Worm (Caenorhabditis elegans) whole organism, L3 larva: Measurements from ENCODE around the gene F17E9.2.

ENCODE experiments used
- R02D3.7 ChIP-seq: fragments of 150-350 bp; optimal IDR thresholded peaks from 2 replicates; lab custom pipeline; 2014; ENCODE audit warnings: missing biosample characterization, missing genetic modification characterization
- ZK546.5 ChIP-seq: sonication (generic microtip); optimal IDR thresholded peaks from 2 replicates; lab custom pipeline; 2017; ENCODE audit warnings: missing biosample characterization, missing genetic modification characterization
- aly-2 ChIP-seq: fragments of 150-350 bp; optimal IDR thresholded peaks from 2 replicates; lab custom pipeline; 2014; ENCODE audit warnings: missing biosample characterization, missing genetic modification characterization
- ama-1 ChIP-seq: fragments of 150-350 bp; optimal IDR thresholded peaks from 2 replicates; lab custom pipeline; 2018
- ceh-16 ChIP-seq: sonication (generic microtip); optimal IDR thresholded peaks from 2 replicates; lab custom pipeline; 2017; ENCODE audit warnings: missing biosample characterization, missing genetic modification characterization
- ceh-82 ChIP-seq: fragments of 150-350 bp; optimal IDR thresholded peaks from 2 replicates; lab custom pipeline; 2014; ENCODE audit warnings: missing biosample characterization, missing genetic modification characterization
- ceh-9 ChIP-seq: sonication (generic microtip); optimal IDR thresholded peaks from 2 replicates; lab custom pipeline; 2018; ENCODE audit warnings: missing biosample characterization, missing genetic modification characterization
- egl-27 ChIP-seq: sonication (generic microtip); optimal IDR thresholded peaks from 4 replicates; lab custom pipeline; 2017; ENCODE audit warnings: missing biosample characterization, missing genetic modification reagents, missing genetic modification characterization
- egl-5 ChIP-seq: fragments of 150-350 bp; optimal IDR thresholded peaks from 2 replicates; lab custom pipeline; 2017; ENCODE audit warnings: missing biosample characterization, missing genetic modification reagents, missing genetic modification characterization, inconsistent platforms
- elt-2 ChIP-seq: sonication (generic microtip); optimal IDR thresholded peaks from 2 replicates; lab custom pipeline; 2016; ENCODE audit warnings: missing genetic modification reagents, mild to moderate bottlenecking, missing genetic modification characterization, missing compliant biosample characterization
- elt-3 ChIP-seq, 3 experiments: fragments of 150-350 bp in 1 of 3; sonication (generic microtip) in 2 of 3; optimal IDR thresholded peaks; 2 replicates in 2 of 3; 4 replicates in 1 of 3; lab custom pipeline; 2014 to 2017; ENCODE audit warnings: missing biosample characterization in 3 of 3, missing genetic modification characterization in 3 of 3
- fkh-10 ChIP-seq: sonication (generic microtip); optimal IDR thresholded peaks from 2 replicates; lab custom pipeline; 2017; ENCODE audit warnings: missing biosample characterization, missing genetic modification reagents, missing genetic modification characterization
- fkh-2 ChIP-seq: fragments of 150-350 bp; optimal IDR thresholded peaks from 2 replicates; lab custom pipeline; 2014; ENCODE audit warnings: missing biosample characterization, missing genetic modification reagents, missing genetic modification characterization
- fos-1 ChIP-seq: fragments of 150-350 bp; optimal IDR thresholded peaks from 2 replicates; lab custom pipeline; 2014; ENCODE audit warnings: missing biosample characterization, missing genetic modification characterization
- hmg-11 ChIP-seq: sonication (generic microtip); optimal IDR thresholded peaks from 2 replicates; lab custom pipeline; 2016; ENCODE audit warnings: missing genetic modification characterization, missing compliant biosample characterization
- jun-1 ChIP-seq: fragments of 150-350 bp; optimal IDR thresholded peaks from 2 replicates; lab custom pipeline; 2014; ENCODE audit warnings: missing biosample characterization, missing genetic modification reagents, missing genetic modification characterization
- lin-15B ChIP-seq: fragments of 150-350 bp; optimal IDR thresholded peaks from 2 replicates; lab custom pipeline; 2014; ENCODE audit warnings: missing biosample characterization, missing genetic modification characterization
- lin-39 ChIP-seq: fragments of 150-350 bp; optimal IDR thresholded peaks from 2 replicates; lab custom pipeline; 2018; ENCODE audit warnings: missing biosample characterization, missing genetic modification reagents, missing genetic modification characterization
- mdl-1 ChIP-seq: fragments of 150-350 bp; optimal IDR thresholded peaks from 2 replicates; lab custom pipeline; 2014; ENCODE audit warnings: missing biosample characterization, missing genetic modification characterization
- mml-1 ChIP-seq: fragments of 150-350 bp; sonication (generic microtip); optimal IDR thresholded peaks from 3 replicates; lab custom pipeline; 2014; ENCODE audit warnings: missing biosample characterization, missing genetic modification characterization
- nhr-11 ChIP-seq: fragments of 150-350 bp; optimal IDR thresholded peaks from 2 replicates; lab custom pipeline; 2014; ENCODE audit warnings: missing biosample characterization, missing genetic modification characterization
- nhr-237 ChIP-seq: fragments of 150-350 bp; optimal IDR thresholded peaks from 2 replicates; lab custom pipeline; 2014; ENCODE audit warnings: missing biosample characterization, missing genetic modification characterization
- nhr-25 ChIP-seq: sonication (generic microtip); optimal IDR thresholded peaks from 2 replicates; lab custom pipeline; 2017; ENCODE audit warnings: missing biosample characterization, missing genetic modification characterization
- nhr-28 ChIP-seq: fragments of 150-350 bp; optimal IDR thresholded peaks from 2 replicates; lab custom pipeline; 2014; ENCODE audit warnings: missing biosample characterization, missing genetic modification characterization
- nhr-43 ChIP-seq: sonication (generic microtip); optimal IDR thresholded peaks from 2 replicates; lab custom pipeline; 2016; ENCODE audit warnings: mild to moderate bottlenecking, missing genetic modification characterization, missing compliant biosample characterization; ENCODE audit not compliant: poor library complexity, severe bottlenecking
- nhr-67 ChIP-seq: fragments of 150-350 bp; optimal IDR thresholded peaks from 2 replicates; lab custom pipeline; 2014; ENCODE audit warnings: missing biosample characterization, missing genetic modification characterization
- nhr-76 ChIP-seq: fragments of 150-350 bp; sonication (generic microtip); optimal IDR thresholded peaks from 5 replicates; lab custom pipeline; 2014; ENCODE audit warnings: missing biosample characterization, missing genetic modification characterization
- nhr-77 ChIP-seq: fragments of 150-350 bp; optimal IDR thresholded peaks from 2 replicates; lab custom pipeline; 2014; ENCODE audit warnings: missing biosample characterization, missing genetic modification characterization
- pha-4 ChIP-seq: fragments of 150-350 bp; optimal IDR thresholded peaks from 2 replicates; lab custom pipeline; 2014; ENCODE audit warnings: missing biosample characterization, missing genetic modification reagents, missing genetic modification characterization
- pqm-1 ChIP-seq: fragments of 150-350 bp; optimal IDR thresholded peaks from 2 replicates; lab custom pipeline; 2017; ENCODE audit warnings: missing biosample characterization, missing genetic modification characterization, inconsistent platforms
- sea-2 ChIP-seq: fragments of 150-350 bp; sonication (generic microtip); optimal IDR thresholded peaks from 4 replicates; lab custom pipeline; 2014; ENCODE audit warnings: missing biosample characterization, missing genetic modification reagents, missing genetic modification characterization
- skn-1 ChIP-seq: fragments of 150-350 bp; optimal IDR thresholded peaks from 2 replicates; lab custom pipeline; 2014; ENCODE audit warnings: missing biosample characterization, missing genetic modification characterization
- unc-62 ChIP-seq: fragments of 150-350 bp; sonication (generic microtip); optimal IDR thresholded peaks from 4 replicates; lab custom pipeline; 2014; ENCODE audit warnings: missing biosample characterization, missing genetic modification reagents, missing genetic modification characterization
- zag-1 ChIP-seq: fragments of 150-350 bp; optimal IDR thresholded peaks from 2 replicates; lab custom pipeline; 2014; ENCODE audit warnings: missing biosample characterization, missing genetic modification characterization
- ztf-11 ChIP-seq: fragments of 150-350 bp; optimal IDR thresholded peaks from 2 replicates; lab custom pipeline; 2014; ENCODE audit warnings: missing biosample characterization, missing genetic modification characterization
- ztf-4 ChIP-seq: fragments of 150-350 bp; optimal IDR thresholded peaks from 2 replicates; lab custom pipeline; 2014; ENCODE audit warnings: missing biosample characterization, missing genetic modification characterization

F17E9.2 gene

DNA sequence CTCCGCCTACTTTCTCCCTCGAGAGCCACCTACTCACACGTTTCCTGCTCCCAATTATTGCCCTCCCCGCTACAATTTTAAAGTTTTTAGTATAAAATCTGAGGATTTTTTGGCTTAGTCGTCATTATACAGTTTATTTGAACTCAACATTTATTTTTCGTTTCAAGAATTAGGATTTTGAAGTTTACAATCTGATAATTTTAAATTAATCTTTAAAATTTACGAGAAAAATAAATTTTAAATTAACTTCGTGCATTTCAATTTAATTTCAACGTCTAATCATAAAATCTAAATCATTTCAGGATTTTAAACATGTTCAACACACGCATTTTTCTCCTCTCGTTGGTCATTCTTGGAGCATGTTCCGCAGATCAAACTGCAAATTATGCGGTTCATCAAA is 26.8 kb upstream of the F17E9.2 start, which contains the start of gene F35H10.2:
Gene F35H10.2 (plus strand): TSS at position 301 of the 400 bp plus-strand sequence.
- TF ChIP-seq ztf-4 = no peak
- TF ChIP-seq pha-4 = no peak
- TF ChIP-seq nhr-11 (tag; lab: Kevin White, UChicago) = no peak
- no peak for TF ChIP-seq ceh-82
- no peak for TF ChIP-seq nhr-77 (tag; lab: Kevin White, UChicago)
- TF ChIP-seq elt-3 (tag; optimal IDR thresholded peaks at IDR 0.05; lab: Kevin White, UChicago) = no peak
- TF ChIP-seq fos-1 (tag; lab: Kevin White, UChicago) = no peak
- no peak for TF ChIP-seq fkh-2 (tag; lab: Kevin White, UChicago)
- no peak for TF ChIP-seq ztf-11 (tag; lab: Kevin White, UChicago)
- TF ChIP-seq ceh-16 (tag; lab: Kevin White, UChicago) = no peak
- no peak for TF ChIP-seq nhr-43 (tag; lab: Kevin White, UChicago)
- TF ChIP-seq fkh-10 = no peak
- TF ChIP-seq mdl-1 (tag; lab: Kevin White, UChicago) = no peak
- TF ChIP-seq lin-39 (tag; lab: Kevin White, UChicago) = no peak
- TF ChIP-seq zag-1 (tag; lab: Kevin White, UChicago) = no peak
- TF ChIP-seq unc-62 (GFP tag; lab: Kevin White, UChicago) = no peak
- TF ChIP-seq nhr-76 (tag; lab: Kevin White, UChicago) = no peak

DNA sequence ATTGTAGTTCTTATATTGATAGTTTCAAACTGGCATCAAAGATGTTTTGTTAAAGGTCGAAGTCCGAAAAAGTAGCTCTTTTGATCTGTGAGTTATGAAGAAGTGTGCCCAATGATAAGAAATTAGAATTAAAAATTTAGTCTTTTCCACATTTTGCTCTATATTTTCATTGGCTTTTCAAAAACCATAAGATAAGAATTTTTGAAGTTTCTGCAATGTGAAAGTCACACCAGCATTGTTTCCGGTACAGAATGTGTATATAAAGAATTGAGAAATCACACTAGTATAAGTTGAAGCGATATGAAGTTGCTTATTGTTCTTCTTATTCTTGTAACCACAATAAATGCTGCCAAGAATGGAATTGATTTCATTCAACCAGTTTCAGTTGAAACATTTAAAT is 23.2 kb upstream of the F17E9.2 start, which contains the start of gene lys-10:
Gene lys-10 (plus strand): TSS at position 301 of the 400 bp plus-strand sequence.
- TF ChIP-seq mdl-1 (tag; lab: Kevin White, UChicago) (no peak), mml-1 (tag; lab: Kevin White, UChicago) (no peak), ama-1 (lab: Kevin White, UChicago) (no peak), lin-15B (tag; lab: Kevin White, UChicago) (no peak), pha-4 (no peak), nhr-237 (no peak), elt-2 (tag; lab: Kevin White, UChicago) (no peak), jun-1 (tag; lab: Kevin White, UChicago) (no peak), sea-2 (GFP tag; lab: Kevin White, UChicago) (no peak), egl-5 (no peak), egl-27 (no peak), hmg-11 (tag; lab: Kevin White, UChicago) (no peak)

DNA sequence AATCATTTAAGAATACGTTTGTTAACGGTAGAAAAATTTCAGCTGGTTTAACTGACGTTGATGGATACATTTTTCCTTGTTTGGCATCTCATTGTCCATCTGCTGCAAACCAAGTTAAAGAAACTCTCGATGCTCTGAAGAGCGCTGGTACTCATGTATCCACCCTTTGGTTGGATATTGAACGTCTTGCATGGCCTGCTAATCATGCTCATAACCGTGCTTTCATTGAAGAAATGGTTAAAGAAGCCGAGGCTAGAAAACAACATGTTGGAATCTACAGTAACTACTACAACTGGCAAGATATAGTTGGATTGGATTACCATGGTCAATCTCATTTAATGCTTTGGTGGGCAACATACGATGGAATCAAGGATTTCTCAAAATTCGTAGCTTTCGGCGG is 22.7 kb upstream of the F17E9.2 start:
- no peak for TF ChIP-seq ceh-82
- no peak for TF ChIP-seq lin-15B (tag; lab: Kevin White, UChicago)
- no peak for TF ChIP-seq zag-1 (tag; lab: Kevin White, UChicago)
- TF ChIP-seq nhr-76 (tag; lab: Kevin White, UChicago) = no peak
- TF ChIP-seq, all 47 proteins: peak for 0

DNA sequence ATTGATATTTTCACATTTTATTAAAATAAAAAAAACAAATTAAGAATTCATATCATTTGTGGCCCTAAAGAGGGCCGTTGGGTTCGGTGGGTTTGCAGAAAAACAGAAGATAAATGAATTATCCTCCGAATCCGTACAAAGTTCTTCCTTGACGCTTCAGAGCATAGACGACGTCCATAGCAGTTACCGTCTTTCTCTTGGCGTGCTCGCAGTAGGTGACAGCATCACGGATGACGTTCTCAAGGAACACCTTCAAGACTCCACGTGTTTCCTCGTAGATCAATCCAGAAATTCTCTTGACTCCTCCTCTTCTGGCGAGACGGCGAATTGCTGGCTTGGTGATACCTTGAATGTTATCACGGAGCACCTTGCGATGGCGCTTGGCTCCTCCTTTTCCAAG is 22.1 kb upstream of the F17E9.2 start:
- TF ChIP-seq skn-1 (tag; lab: Kevin White, UChicago) (no peak), nhr-67 (no peak)
- TF ChIP-seq, all 47 proteins: peak for 0

DNA sequence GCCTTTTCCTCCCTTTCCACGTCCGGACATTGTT is 21.9 kb upstream of the F17E9.2 start, which contains the start of gene his-31:
Gene his-31 (minus strand): TSS at position 30 of the 34 bp plus-strand sequence.
- TF ChIP-seq aly-2 (tag; lab: Kevin White, UChicago) (no peak), lin-39 (tag; lab: Kevin White, UChicago) (no peak), ama-1 (lab: Kevin White, UChicago) (no peak), ZK546.5 (no peak), jun-1 (tag; lab: Kevin White, UChicago) (no peak), ztf-11 (tag; lab: Kevin White, UChicago) (no peak), ceh-82 (no peak), nhr-25 (no peak), nhr-28 (tag; lab: Kevin White, UChicago) (no peak), nhr-43 (tag; lab: Kevin White, UChicago) (no peak), R02D3.7 (tag; lab: Kevin White, UChicago) (no peak), nhr-77 (tag; lab: Kevin White, UChicago) (no peak), fkh-2 (tag; lab: Kevin White, UChicago) (no peak), zag-1 (tag; lab: Kevin White, UChicago) (no peak), pqm-1 (tag; lab: Kevin White, UChicago) (no peak), hmg-11 (tag; lab: Kevin White, UChicago) (no peak), ceh-9 (tag; lab: Kevin White, UChicago) (no peak), fkh-10 (no peak)
